Fruit fly (Drosophila melanogaster): ENCODE results near the gene CG2983.

The CG2983 gene

DNA sequence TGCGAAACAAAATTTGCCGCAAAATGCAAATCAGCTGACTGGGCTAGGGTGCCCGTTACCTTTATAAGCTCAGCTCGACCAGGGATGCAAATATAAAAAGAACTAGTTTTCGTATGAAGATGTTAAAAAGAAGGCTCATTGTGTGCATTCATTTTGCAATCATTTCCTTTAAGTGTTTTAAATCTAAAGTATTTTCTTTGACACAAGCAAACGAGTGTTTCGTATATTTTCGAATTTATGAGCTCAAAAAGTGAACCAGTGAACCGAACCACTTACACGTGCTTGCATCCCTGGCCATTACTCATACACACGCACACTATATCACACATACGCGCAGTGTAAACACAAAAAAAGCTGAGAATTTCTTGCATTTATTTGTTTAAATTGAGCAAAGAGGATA is 30.8 kb downstream of the CG2983 start, which contains the start of the genes Prx6a and Sbat (continued):
- TF ChIP-seq NC2β (GFP tag; optimal IDR thresholded peaks at IDR 0.05) (peak; percentile 63), CG6272 (GFP tag; IDR thresholded peaks at IDR 0.05) (peak; percentile 56), repo (GFP tag; optimal IDR thresholded peaks at IDR 0.05) (peak; percentile 27), odd (GFP tag; optimal IDR thresholded peaks at IDR 0.05) (peak; percentile 33), dmrt11E (tag; optimal IDR thresholded peaks at IDR 0.05) (peak; percentile 65), D19A (tag; optimal IDR thresholded peaks at IDR 0.05) (peak; percentile 38), Blimp-1 (GFP tag; optimal IDR thresholded peaks at IDR 0.05) (peak; percentile 58), CG7556 (GFP tag; optimal IDR thresholded peaks at IDR 0.05) (peak; percentile 33), B-H1 (GFP tag; IDR thresholded peaks at IDR 0.05) (peak; percentile 57), ken (GFP tag; IDR thresholded peaks at IDR 0.05) (peak; percentile 60; the same call in 2 of the 3 replicates), mam (GFP tag; optimal IDR thresholded peaks at IDR 0.05) (peak; percentile 83), CG7839 (tag; optimal IDR thresholded peaks at IDR 0.05) (peak; percentile 70), CG8089 (GFP tag; optimal IDR thresholded peaks at IDR 0.05) (peak; percentile 45), CG9817 (tag; optimal IDR thresholded peaks at IDR 0.05) (peak; percentile 85), gcm (GFP tag; optimal IDR thresholded peaks at IDR 0.05) (peak; percentile 24), hth (optimal IDR thresholded peaks at IDR 0.05) (no peak), CG7928 (GFP tag; optimal IDR thresholded peaks at IDR 0.05) (peak; percentile 99), hb (GFP tag; IDR thresholded peaks at IDR 0.05; ENCODE audit: partially characterized antibody) (no peak), Oaz (GFP tag; IDR thresholded peaks at IDR 0.05) (0 out of 2 replicates have a peak, but pooled peaks have one; percentile 20), peb (GFP tag; IDR thresholded peaks at IDR 0.05) (no peak), bowl (GFP tag; IDR thresholded peaks at IDR 0.05) (no peak), CG17361 (GFP tag; IDR thresholded peaks at IDR 0.05) (peak; percentile 64), fru (optimal IDR thresholded peaks at IDR 0.05) (no peak), Taf1 (GFP tag; IDR thresholded peaks at IDR 0.05) (peak; percentile 58; the same call in 1 of the 2 replicates), eve (GFP tag; optimal IDR thresholded peaks at IDR 0.05) (no peak), CG2116 (GFP tag; optimal IDR thresholded peaks at IDR 0.05) (peak; percentile 69), CG15269 (tag; optimal IDR thresholded peaks at IDR 0.05) (peak; percentile 69), CG3163 (GFP tag; optimal IDR thresholded peaks at IDR 0.05) (peak; percentile 32), Usf (GFP tag; optimal IDR thresholded peaks at IDR 0.05) (peak; percentile 52), TFAM (GFP tag; optimal IDR thresholded peaks at IDR 0.05) (no peak), cas (GFP tag; IDR thresholded peaks at IDR 0.05) (0 out of 2 replicates have a peak, but pooled peaks have one; percentile 20), Trl (optimal IDR thresholded peaks at IDR 0.05) (no peak), Trl (GFP tag; optimal IDR thresholded peaks at IDR 0.05) (peak; percentile 83), lilli (GFP tag; optimal IDR thresholded peaks at IDR 0.05) (peak; percentile 98), NFAT (GFP tag; IDR thresholded peaks at IDR 0.05) (peak; percentile 59; the same call in 1 of the 2 replicates), chm (GFP tag; IDR thresholded peaks at IDR 0.05) (no peak), Atf3 (GFP tag; optimal IDR thresholded peaks at IDR 0.05) (peak; percentile 40), CG18476 (GFP tag; optimal IDR thresholded peaks at IDR 0.05) (no peak), CG8290 (GFP tag; optimal IDR thresholded peaks at IDR 0.05) (peak; percentile 60), CG8290 (tag; optimal IDR thresholded peaks at IDR 0.05) (peak; percentile 55 to 69), toy (GFP tag; IDR thresholded peaks at IDR 0.05) (no peak), CG12236 (GFP tag; optimal IDR thresholded peaks at IDR 0.05) (peak; percentile 18), CG10462 (GFP tag; optimal IDR thresholded peaks at IDR 0.05) (peak; percentile 7), CG32772 (GFP tag; IDR thresholded peaks at IDR 0.05) (peak; percentile 36; the same call in 1 of the 2 replicates), GATAe (GFP tag; conservative IDR thresholded peaks at IDR 0.05) (no peak; the same call in 1 of the 2 replicates), Meics (GFP tag; optimal IDR thresholded peaks at IDR 0.05) (peak; percentile 68), HmgZ (tag; optimal IDR thresholded peaks at IDR 0.05) (peak; percentile 92), fd102C (GFP tag; optimal IDR thresholded peaks at IDR 0.05) (peak; percentile 20), Hand (GFP tag; optimal IDR thresholded peaks at IDR 0.05) (no peak)

Measured in whole organism, embryonic.